Worm (Caenorhabditis elegans) whole organism, young adult: ENCODE data around the gene nhr-28.

Experiments used
- B0336.3 ChIP-seq: fragments of 200-800 bp; sonication (Bioruptor generic); IDR thresholded peaks from 2 replicates; pipeline ENCODE4 v1.3.6; 2022; ENCODE audit warnings: missing genetic modification characterization, missing compliant biosample characterization
- C06A6.2 ChIP-seq: fragments of 200-800 bp; sonication (Bioruptor generic); conservative IDR thresholded peaks from 2 replicates; pipeline ENCODE4 v1.3.6; 2022; ENCODE audit warnings: missing genetic modification characterization, missing compliant biosample characterization
- D2030.7 ChIP-seq: fragments of 200-800 bp; sonication (Bioruptor generic); IDR thresholded peaks from 2 replicates; pipeline ENCODE4 v1.3.6; 2022; ENCODE audit warnings: missing genetic modification reagents, missing genetic modification characterization, missing compliant biosample characterization
- F22D6.2 ChIP-seq: sonication (generic microtip); optimal IDR thresholded peaks from 2 replicates; lab custom pipeline; 2016; ENCODE audit warnings: mild to moderate bottlenecking, missing genetic modification characterization, missing compliant biosample characterization
- F49E8.2 ChIP-seq: sonication (generic microtip); optimal IDR thresholded peaks from 3 replicates; lab custom pipeline; 2017; ENCODE audit warnings: missing genetic modification characterization, mild to moderate bottlenecking, missing compliant biosample characterization, antibody characterized with exemption, moderate library complexity; ENCODE audit not compliant: insufficient read depth
- F57C9.4 ChIP-seq: sonication (generic microtip); optimal IDR thresholded peaks from 2 replicates; lab custom pipeline; 2017; ENCODE audit warnings: mild to moderate bottlenecking, missing genetic modification characterization, missing compliant biosample characterization
- T07F8.4 ChIP-seq: sonication (generic microtip); optimal IDR thresholded peaks from 2 replicates; lab custom pipeline; 2016; ENCODE audit warnings: mild to moderate bottlenecking, missing genetic modification characterization, moderate library complexity, missing compliant biosample characterization
- Y53G8AR.9 ChIP-seq: fragments of 200-800 bp; sonication (Bioruptor generic); conservative IDR thresholded peaks from 2 replicates; pipeline ENCODE4 v1.3.6; 2022; ENCODE audit warnings: missing genetic modification reagents, missing genetic modification characterization, missing compliant biosample characterization
- Y56A3A.18 ChIP-seq: fragments of 200-800 bp; sonication (Bioruptor generic); IDR thresholded peaks from 2 replicates; pipeline ENCODE4 v1.3.6; 2022; ENCODE audit warnings: missing genetic modification reagents, missing genetic modification characterization, missing compliant biosample characterization
- Y67H2A.10 ChIP-seq: fragments of 200-800 bp; sonication (Bioruptor generic); conservative IDR thresholded peaks from 2 replicates; pipeline ENCODE4 v1.3.6; 2022; ENCODE audit warnings: missing genetic modification reagents, missing genetic modification characterization, missing compliant biosample characterization
- ZK185.1 ChIP-seq: sonication (generic microtip); optimal IDR thresholded peaks from 2 replicates; lab custom pipeline; 2016; ENCODE audit warnings: mild to moderate bottlenecking, missing genetic modification characterization, missing compliant biosample characterization; ENCODE audit not compliant: poor library complexity, severe bottlenecking
- attf-6 ChIP-seq: fragments of 200-800 bp; sonication (Bioruptor generic); IDR thresholded peaks from 2 replicates; pipeline ENCODE4 v1.3.6; 2022; ENCODE audit warnings: missing genetic modification reagents, missing genetic modification characterization, missing compliant biosample characterization
- cebp-2 ChIP-seq: fragments of 200-800 bp; sonication (Bioruptor generic); IDR thresholded peaks from 2 replicates; pipeline ENCODE4 v1.3.6; 2022; ENCODE audit warnings: missing genetic modification characterization, missing compliant biosample characterization
- ceh-40 ChIP-seq: fragments of 200-800 bp; sonication (Bioruptor generic); IDR thresholded peaks from 2 replicates; pipeline ENCODE4 v1.3.6; 2022; ENCODE audit warnings: missing genetic modification characterization, missing compliant biosample characterization
- chd-7 ChIP-seq: sonication (generic microtip); optimal IDR thresholded peaks from 2 replicates; lab custom pipeline; 2016; ENCODE audit warnings: mild to moderate bottlenecking, missing genetic modification characterization, moderate library complexity, missing compliant biosample characterization
- efl-1 ChIP-seq: fragments of 150-350 bp; optimal IDR thresholded peaks from 2 replicates; lab custom pipeline; 2014; ENCODE audit warnings: missing biosample characterization, missing genetic modification reagents, missing genetic modification characterization
- egl-18 ChIP-seq: fragments of 200-800 bp; sonication (Bioruptor generic); IDR thresholded peaks from 2 replicates; pipeline ENCODE4 v1.3.6; 2022; ENCODE audit warnings: missing genetic modification reagents, missing genetic modification characterization, missing compliant biosample characterization
- ekl-4 ChIP-seq: fragments of 200-800 bp; sonication (Bioruptor generic); IDR thresholded peaks from 2 replicates; pipeline ENCODE4 v1.3.6; 2022; ENCODE audit warnings: missing genetic modification reagents, missing genetic modification characterization, missing compliant biosample characterization
- him-1 ChIP-seq: sonication (generic microtip); optimal IDR thresholded peaks from 2 replicates; lab custom pipeline; 2016; ENCODE audit warnings: missing genotype, missing genetic modification reagents, missing genetic modification characterization, missing compliant biosample characterization
- hrde-1 ChIP-seq: sonication (generic microtip); optimal IDR thresholded peaks from 2 replicates; lab custom pipeline; 2016; ENCODE audit warnings: missing genetic modification characterization, mild to moderate bottlenecking, missing compliant biosample characterization, moderate library complexity, missing genotype, missing genetic modification reagents, borderline replicate concordance
- hsf-1 ChIP-seq: fragments of 200-800 bp; sonication (Bioruptor generic); IDR thresholded peaks from 2 replicates; pipeline ENCODE4 v1.3.6; 2022; ENCODE audit warnings: missing genetic modification reagents, missing genetic modification characterization, missing compliant biosample characterization
- let-607 ChIP-seq, 2 experiments: fragments of 200-800 bp in 1 of 2; sonication (Bioruptor generic) in 1 of 2; sonication (generic microtip) in 1 of 2; optimal IDR thresholded peaks; 2 replicates each; lab custom pipeline; 2016 to 2018; ENCODE audit warnings: mild to moderate bottlenecking in 2 of 2, missing compliant biosample characterization in 2 of 2, missing genetic modification characterization in 2 of 2, moderate library complexity in 2 of 2, missing genotype in 1 of 2
- madf-6 ChIP-seq: fragments of 200-800 bp; sonication (Bioruptor generic); IDR thresholded peaks from 2 replicates; pipeline ENCODE4 v1.3.6; 2022; ENCODE audit warnings: missing genetic modification reagents, missing genetic modification characterization, missing compliant biosample characterization
- mxl-1 ChIP-seq: sonication (generic microtip); optimal IDR thresholded peaks from 2 replicates; lab custom pipeline; 2016; ENCODE audit warnings: missing genetic modification characterization, missing compliant biosample characterization
- nfya-1 ChIP-seq: sonication (generic microtip); optimal IDR thresholded peaks from 2 replicates; lab custom pipeline; 2017; ENCODE audit warnings: antibody characterized with exemption, missing compliant biosample characterization, missing genetic modification characterization, borderline replicate concordance; ENCODE audit not compliant: insufficient read depth
- nhr-179 ChIP-seq: sonication (generic microtip); optimal IDR thresholded peaks from 2 replicates; lab custom pipeline; 2016; ENCODE audit warnings: mild to moderate bottlenecking, missing genetic modification characterization, missing compliant biosample characterization
- nhr-90 ChIP-seq: sonication (generic microtip); optimal IDR thresholded peaks from 2 replicates; lab custom pipeline; 2016; ENCODE audit warnings: missing genotype, mild to moderate bottlenecking, missing genetic modification characterization, missing compliant biosample characterization
- pbrm-1 ChIP-seq: fragments of 200-800 bp; sonication (Bioruptor generic); IDR thresholded peaks from 2 replicates; pipeline ENCODE4 v1.3.6; 2022; ENCODE audit warnings: missing genetic modification reagents, missing genetic modification characterization, missing compliant biosample characterization
- rec-8 ChIP-seq, 2 experiments: sonication (generic microtip); optimal IDR thresholded peaks; 2 replicates each; lab custom pipeline; 2016; ENCODE audit warnings: mild to moderate bottlenecking in 2 of 2, missing genetic modification characterization in 2 of 2, missing genetic modification reagents in 2 of 2, missing genotype in 2 of 2, missing biosample characterization in 1 of 2, missing compliant biosample characterization in 1 of 2, moderate library complexity in 1 of 2
- repo-1 ChIP-seq: sonication (generic microtip); optimal IDR thresholded peaks from 2 replicates; lab custom pipeline; 2017; ENCODE audit warnings: mild to moderate bottlenecking, missing genetic modification characterization, missing compliant biosample characterization
- sdz-38 ChIP-seq: sonication (generic microtip); optimal IDR thresholded peaks from 2 replicates; lab custom pipeline; 2016; ENCODE audit warnings: missing genotype, missing genetic modification characterization, missing compliant biosample characterization
- snpc-1.3 ChIP-seq: sonication (generic microtip); optimal IDR thresholded peaks from 2 replicates; lab custom pipeline; 2017; ENCODE audit warnings: missing genetic modification characterization, mild to moderate bottlenecking, missing compliant biosample characterization, antibody characterized with exemption, moderate library complexity, missing genotype, missing genetic modification reagents; ENCODE audit not compliant: insufficient read depth
- tbp1 ChIP-seq: fragments of 200-800 bp; sonication (Bioruptor generic); optimal IDR thresholded peaks from 2 replicates; lab custom pipeline; 2018; ENCODE audit warnings: mild to moderate bottlenecking, missing genetic modification characterization, missing compliant biosample characterization
- tlf-1 ChIP-seq: fragments of 200-800 bp; sonication (Bioruptor generic); optimal IDR thresholded peaks from 2 replicates; lab custom pipeline; 2018; ENCODE audit warnings: mild to moderate bottlenecking, missing genetic modification characterization, missing compliant biosample characterization
- xnd-1 ChIP-seq: sonication (generic microtip); optimal IDR thresholded peaks from 2 replicates; lab custom pipeline; 2016; ENCODE audit warnings: missing genotype, missing genetic modification reagents, missing genetic modification characterization, missing compliant biosample characterization
- zfh-2 ChIP-seq: fragments of 200-800 bp; sonication (Bioruptor generic); conservative IDR thresholded peaks from 2 replicates; pipeline ENCODE4 v1.3.6; 2022; ENCODE audit warnings: missing genetic modification reagents, missing genetic modification characterization, missing compliant biosample characterization
- ztf-26 ChIP-seq: sonication (generic microtip); optimal IDR thresholded peaks from 2 replicates; lab custom pipeline; 2017; ENCODE audit warnings: missing genetic modification characterization, missing compliant biosample characterization
- ztf-3 ChIP-seq: fragments of 200-800 bp; sonication (Bioruptor generic); optimal IDR thresholded peaks from 2 replicates; lab custom pipeline; 2018; ENCODE audit warnings: mild to moderate bottlenecking, missing genetic modification characterization, missing compliant biosample characterization

The nhr-28 gene

DNA sequence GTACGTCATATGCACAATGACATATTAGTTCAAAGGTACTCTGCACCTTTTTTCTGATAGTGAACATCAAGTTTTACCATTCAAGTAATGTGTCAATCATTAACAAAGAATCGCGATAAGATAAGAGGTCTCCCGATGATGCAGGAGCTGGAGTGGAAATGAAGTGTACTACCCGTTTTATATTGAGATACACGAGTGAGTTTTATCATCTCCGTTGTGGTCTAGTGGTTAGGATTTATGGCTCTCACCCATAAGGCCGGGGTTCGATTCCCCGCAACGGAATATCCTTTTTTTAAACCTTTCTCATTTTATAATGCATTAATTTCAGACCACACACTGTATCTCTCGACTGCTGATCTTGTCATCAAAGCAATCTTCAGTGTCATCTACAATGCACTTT, 23.1 kb downstream of the nhr-28 start (continued):
- TF ChIP-seq F57C9.4 (tag; lab: Kevin White, UChicago), result no peak
- no peak for TF ChIP-seq efl-1 (GFP tag; lab: Kevin White, UChicago)
- peak; percentile 77 for TF ChIP-seq B0336.3 (GFP tag; lab: Robert Waterston, UW)
- peak; percentile 61; the same call in 1 of the 2 replicates for TF ChIP-seq pbrm-1 (GFP tag; lab: Robert Waterston, UW)
- peak; percentile 76 for TF ChIP-seq repo-1 (tag; lab: Kevin White, UChicago)
- TF ChIP-seq cebp-2 (GFP tag; lab: Robert Waterston, UW), result 0 out of 2 replicates have a peak, but pooled peaks have one; percentile 52
- no peak for TF ChIP-seq nfya-1
- TF ChIP-seq tbp1 (GFP tag; lab: Kevin White, UChicago), result peak; percentile 94
- peak; percentile 34 to 62 for TF ChIP-seq rec-8 (tag; optimal IDR thresholded peaks at IDR 0.05; lab: Kevin White, UChicago)
- no peak for TF ChIP-seq sdz-38 (tag; lab: Kevin White, UChicago)
- TF ChIP-seq xnd-1, result no peak
- no peak for TF ChIP-seq nhr-179 (tag; lab: Kevin White, UChicago)
- TF ChIP-seq snpc-1.3 (tag; lab: Kevin White, UChicago), result peak; percentile 64
- TF ChIP-seq attf-6, result peak; percentile 64; the same call in 1 of the 2 replicates
- no peak for TF ChIP-seq C06A6.2 (GFP tag; lab: Robert Waterston, UW)
- TF ChIP-seq Y56A3A.18 (GFP tag; lab: Robert Waterston, UW), result 0 out of 2 replicates have a peak, but pooled peaks have one; percentile 51
- TF ChIP-seq let-607 (tag; optimal IDR thresholded peaks at IDR 0.05; lab: Kevin White, UChicago), result peak; percentile 9 to 76
- TF ChIP-seq F22D6.2 (tag; lab: Kevin White, UChicago), result no peak
- no peak for TF ChIP-seq zfh-2 (GFP tag; lab: Robert Waterston, UW)
- TF ChIP-seq madf-6 (GFP tag; lab: Robert Waterston, UW), result 0 out of 2 replicates have a peak, but pooled peaks have one; percentile 33
- TF ChIP-seq Y67H2A.10 (GFP tag; lab: Robert Waterston, UW), result no peak
- peak; percentile 68 for TF ChIP-seq him-1 (tag; lab: Kevin White, UChicago)
- peak; percentile 58; the same call in 1 of the 2 replicates for TF ChIP-seq D2030.7 (GFP tag; lab: Robert Waterston, UW)
- peak; percentile 42 for TF ChIP-seq hrde-1 (tag; lab: Kevin White, UChicago)
- TF ChIP-seq T07F8.4 (tag; lab: Kevin White, UChicago), result peak; percentile 74
- TF ChIP-seq nhr-90, result peak; percentile 81
- peak; percentile 87 for TF ChIP-seq ZK185.1
- TF ChIP-seq Y53G8AR.9 (GFP tag; lab: Robert Waterston, UW), result peak; percentile 68; the same call in 1 of the 2 replicates
- TF ChIP-seq ztf-26 (tag; lab: Kevin White, UChicago), result peak; percentile 30
- peak; percentile 24 for TF ChIP-seq tlf-1
- TF ChIP-seq ekl-4, result peak; percentile 61; the same call in 1 of the 2 replicates
- peak; percentile 56 for TF ChIP-seq chd-7
- 0 out of 2 replicates have a peak, but pooled peaks have one; percentile 9 for TF ChIP-seq hsf-1 (GFP tag; lab: Robert Waterston, UW)
- peak; percentile 4 for TF ChIP-seq F49E8.2 (tag; lab: Kevin White, UChicago)
- TF ChIP-seq ceh-40, result 0 out of 2 replicates have a peak, but pooled peaks have one; percentile 13

DNA sequence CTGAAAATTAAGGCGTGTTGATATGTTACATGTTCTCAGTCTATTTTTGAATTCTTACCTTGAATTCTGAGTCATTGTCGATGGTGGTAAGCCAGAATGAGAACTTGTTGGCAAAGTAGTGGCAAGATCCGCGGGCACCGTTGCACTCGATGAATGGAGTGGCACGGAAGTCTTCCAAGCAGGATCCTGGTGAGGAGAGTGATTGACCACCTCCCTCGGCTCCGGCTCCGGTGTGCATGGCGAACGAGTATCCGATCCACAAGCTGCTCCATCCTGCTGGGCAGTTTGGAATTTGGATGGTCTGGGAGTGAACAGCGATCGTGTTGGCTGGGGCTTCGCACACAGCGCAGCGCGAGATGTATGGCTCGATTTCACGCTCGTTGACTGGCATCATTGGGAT, 26.3 kb downstream of the nhr-28 start:
- 0 out of 2 replicates have a peak, but pooled peaks have one; percentile 34 for TF ChIP-seq cebp-2 (GFP tag; lab: Robert Waterston, UW)
- TF ChIP-seq T07F8.4 (tag; lab: Kevin White, UChicago), result no peak
- no peak for TF ChIP-seq ztf-3 (GFP tag; lab: Kevin White, UChicago)
- no peak for TF ChIP-seq mxl-1 (tag; lab: Kevin White, UChicago)
- TF ChIP-seq egl-18 (GFP tag; lab: Robert Waterston, UW), result no peak
- TF ChIP-seq B0336.3 (GFP tag; lab: Robert Waterston, UW), result no peak
- TF ChIP-seq zfh-2 (GFP tag; lab: Robert Waterston, UW), result peak; percentile 62; the same call in 1 of the 2 replicates
